Fruit fly (Drosophila melanogaster) whole organism, wandering third instar larva: ENCODE data around the gene CG33116.
A peak's percentile ranks its signal among the peaks of the same experiment; 100 is the strongest.

ENCODE experiments used
- Abd-B ChIP-seq: fragments of >200 bp; optimal IDR thresholded peaks from 2 replicates; lab custom pipeline; 2017; ENCODE audit warnings: missing biosample characterization, missing genetic modification characterization
- CG32264 ChIP-seq: fragments of 200-800 bp; sonication (Bioruptor generic); optimal IDR thresholded peaks from 2 replicates; lab custom pipeline; 2016; ENCODE audit warnings: missing biosample characterization, missing genetic modification characterization
- CG9705 ChIP-seq: fragments of 200-800 bp; sonication (Bioruptor generic); optimal IDR thresholded peaks from 2 replicates; lab custom pipeline; 2018; ENCODE audit warnings: missing biosample characterization, mild to moderate bottlenecking, missing genetic modification characterization
- CrebA ChIP-seq: fragments of 200-800 bp; sonication (Bioruptor generic); optimal IDR thresholded peaks from 2 replicates; lab custom pipeline; 2016; ENCODE audit warnings: missing biosample characterization, mild to moderate bottlenecking, missing genetic modification characterization, borderline replicate concordance
- Dfd ChIP-seq: fragments of >200 bp; optimal IDR thresholded peaks from 2 replicates; lab custom pipeline; 2017; ENCODE audit warnings: missing biosample characterization, missing genetic modification characterization
- Dif ChIP-seq: fragments of 200-275, 200-300 bp; sonication (Bioruptor generic); optimal IDR thresholded peaks from 2 replicates; lab custom pipeline; 2018; ENCODE audit warnings: missing biosample characterization, missing genetic modification characterization; ENCODE audit not compliant: partially characterized antibody
- GATAd ChIP-seq: sonication (Bioruptor generic); optimal IDR thresholded peaks from 2 replicates; lab custom pipeline; 2016; ENCODE audit warnings: missing biosample characterization, missing genetic modification characterization
- HLH106 ChIP-seq: fragments of 200-800 bp; optimal IDR thresholded peaks from 3 replicates; lab custom pipeline; 2019; ENCODE audit warnings: missing biosample characterization, mild to moderate bottlenecking, missing genetic modification characterization, moderate library complexity
- Hnf4 ChIP-seq: fragments of 200-800 bp; sonication (Bioruptor generic); optimal IDR thresholded peaks from 2 replicates; lab custom pipeline; 2016; ENCODE audit warnings: missing biosample characterization, mild to moderate bottlenecking, missing genetic modification characterization
- Hr78 ChIP-seq: fragments of >200 bp; optimal IDR thresholded peaks from 2 replicates; lab custom pipeline; 2017; ENCODE audit warnings: missing biosample characterization, missing genetic modification characterization
- Hr83 ChIP-seq: fragments of 200-300 bp; sonication (Bioruptor generic); optimal IDR thresholded peaks from 2 replicates; lab custom pipeline; 2016; ENCODE audit warnings: missing biosample characterization, mild to moderate bottlenecking, missing genetic modification characterization, moderate library complexity; ENCODE audit not compliant: poor library complexity, severe bottlenecking
- Jra ChIP-seq: sonication (Bioruptor generic); optimal IDR thresholded peaks from 2 replicates; lab custom pipeline; 2016; ENCODE audit warnings: missing biosample characterization, missing genetic modification characterization
- Mio ChIP-seq: sonication (Bioruptor generic); optimal IDR thresholded peaks from 2 replicates; lab custom pipeline; 2016; ENCODE audit warnings: missing biosample characterization, missing genetic modification characterization
- Myc ChIP-seq: fragments of >200 bp; optimal IDR thresholded peaks from 2 replicates; lab custom pipeline; 2017
- N ChIP-seq: fragments of >200 bp; optimal IDR thresholded peaks from 2 replicates; lab custom pipeline; 2018; ENCODE audit warnings: missing biosample characterization, missing external identifiers, missing genetic modification characterization
- OdsH ChIP-seq: fragments of 200-800 bp; sonication (Bioruptor generic); optimal IDR thresholded peaks from 2 replicates; lab custom pipeline; 2016; ENCODE audit warnings: missing biosample characterization, mild to moderate bottlenecking, missing genetic modification characterization
- Rel ChIP-seq, 2 experiments: fragments of 200-800 bp; sonication (Bioruptor generic) in 1 of 2; optimal IDR thresholded peaks; 2 replicates in 1 of 2; 3 replicates in 1 of 2; lab custom pipeline; 2016 to 2019; ENCODE audit warnings: mild to moderate bottlenecking in 2 of 2, missing biosample characterization in 2 of 2, missing genetic modification characterization in 2 of 2, moderate library complexity in 1 of 2
- Sp1 ChIP-seq: fragments of 200-800 bp; sonication (Bioruptor generic); optimal IDR thresholded peaks from 3 replicates; lab custom pipeline; 2019; ENCODE audit warnings: missing biosample characterization, mild to moderate bottlenecking, missing genetic modification characterization, moderate library complexity
- Vsx2 ChIP-seq: fragments of 200-300, 225-300 bp; sonication (Bioruptor generic); optimal IDR thresholded peaks from 2 replicates; lab custom pipeline; 2018; ENCODE audit warnings: missing biosample characterization, missing genetic modification characterization; ENCODE audit not compliant: partially characterized antibody
- br ChIP-seq: fragments of 200-800 bp; sonication (Bioruptor generic); optimal IDR thresholded peaks from 2 replicates; lab custom pipeline; 2016; ENCODE audit warnings: missing biosample characterization, missing genetic modification characterization
- brk ChIP-seq: fragments of 200-800 bp; sonication (Bioruptor generic); optimal IDR thresholded peaks from 2 replicates; lab custom pipeline; 2016; ENCODE audit warnings: missing biosample characterization, mild to moderate bottlenecking, missing genetic modification characterization
- dl ChIP-seq, 2 experiments: fragments of 175-275, 200-275 bp in 1 of 2; fragments of 200-275 bp in 1 of 2; sonication (Bioruptor generic); optimal IDR thresholded peaks; lab custom pipeline; 2018; ENCODE audit warnings: mild to moderate bottlenecking in 2 of 2, missing biosample characterization in 2 of 2, missing genetic modification characterization in 2 of 2, moderate library complexity in 2 of 2; ENCODE audit not compliant: partially characterized antibody in 2 of 2, insufficient read depth in 1 of 2
- dmrt93B ChIP-seq: fragments of 200-800 bp; sonication (Bioruptor generic); optimal IDR thresholded peaks from 2 replicates; lab custom pipeline; 2018; ENCODE audit warnings: missing biosample characterization, mild to moderate bottlenecking, missing genetic modification characterization
- dsf ChIP-seq: sonication (Bioruptor generic); optimal IDR thresholded peaks from 2 replicates; lab custom pipeline; 2016; ENCODE audit warnings: missing biosample characterization, missing genetic modification characterization, borderline replicate concordance
- ey ChIP-seq: fragments of 200-800 bp; sonication (Bioruptor generic); optimal IDR thresholded peaks from 2 replicates; lab custom pipeline; 2016; ENCODE audit warnings: missing biosample characterization, missing genetic modification characterization
- foxo ChIP-seq, 2 experiments: fragments of 200-800 bp; sonication (Bioruptor generic); optimal IDR thresholded peaks; 2 replicates in 1 of 2; 3 replicates in 1 of 2; lab custom pipeline; 2016 to 2017; ENCODE audit warnings: missing biosample characterization in 2 of 2, missing genetic modification characterization in 2 of 2
- fru ChIP-seq: fragments of 200-800 bp; sonication (Bioruptor generic); optimal IDR thresholded peaks from 3 replicates; lab custom pipeline; 2016; ENCODE audit warnings: missing biosample characterization, mild to moderate bottlenecking, missing genetic modification characterization
- h ChIP-seq: fragments of 200-800 bp; sonication (Bioruptor generic); optimal IDR thresholded peaks from 3 replicates; lab custom pipeline; 2016; ENCODE audit warnings: missing biosample characterization, mild to moderate bottlenecking, missing genetic modification characterization
- jim ChIP-seq: fragments of 175-275, 200-325 bp; sonication (Bioruptor generic); optimal IDR thresholded peaks from 2 replicates; lab custom pipeline; 2016; ENCODE audit warnings: missing biosample characterization, mild to moderate bottlenecking, missing genetic modification characterization
- lola ChIP-seq: fragments of >200 bp; optimal IDR thresholded peaks from 2 replicates; lab custom pipeline; 2017; ENCODE audit warnings: missing biosample characterization, missing genetic modification characterization
- pan ChIP-seq: fragments of >200 bp; optimal IDR thresholded peaks from 2 replicates; lab custom pipeline; 2017
- psq ChIP-seq: fragments of 200-800 bp; sonication (Bioruptor generic); optimal IDR thresholded peaks from 3 replicates; lab custom pipeline; 2017; ENCODE audit warnings: missing biosample characterization, mild to moderate bottlenecking, missing genetic modification characterization, moderate library complexity
- rgr ChIP-seq: fragments of 200-800 bp; sonication (Bioruptor generic); optimal IDR thresholded peaks from 3 replicates; lab custom pipeline; 2016; ENCODE audit warnings: missing biosample characterization, mild to moderate bottlenecking, missing genetic modification characterization
- sage ChIP-seq: fragments of 200-800 bp; sonication (Bioruptor generic); optimal IDR thresholded peaks from 2 replicates; lab custom pipeline; 2016; ENCODE audit warnings: missing biosample characterization, mild to moderate bottlenecking, missing genetic modification characterization
- sv ChIP-seq: fragments of 200-800 bp; sonication (Bioruptor generic); optimal IDR thresholded peaks from 3 replicates; lab custom pipeline; 2016; ENCODE audit warnings: missing biosample characterization, missing genetic modification characterization
- tai ChIP-seq: sonication (Bioruptor generic); optimal IDR thresholded peaks from 2 replicates; lab custom pipeline; 2016; ENCODE audit warnings: missing biosample characterization, missing genetic modification characterization
- usp ChIP-seq: fragments of >200 bp; optimal IDR thresholded peaks from 2 replicates; lab custom pipeline; 2017; ENCODE audit warnings: missing biosample characterization, missing genetic modification characterization
- woc ChIP-seq: sonication (Bioruptor generic); optimal IDR thresholded peaks from 2 replicates; lab custom pipeline; 2016; ENCODE audit warnings: missing biosample characterization, mild to moderate bottlenecking, missing genetic modification characterization

CG33116 gene

DNA sequence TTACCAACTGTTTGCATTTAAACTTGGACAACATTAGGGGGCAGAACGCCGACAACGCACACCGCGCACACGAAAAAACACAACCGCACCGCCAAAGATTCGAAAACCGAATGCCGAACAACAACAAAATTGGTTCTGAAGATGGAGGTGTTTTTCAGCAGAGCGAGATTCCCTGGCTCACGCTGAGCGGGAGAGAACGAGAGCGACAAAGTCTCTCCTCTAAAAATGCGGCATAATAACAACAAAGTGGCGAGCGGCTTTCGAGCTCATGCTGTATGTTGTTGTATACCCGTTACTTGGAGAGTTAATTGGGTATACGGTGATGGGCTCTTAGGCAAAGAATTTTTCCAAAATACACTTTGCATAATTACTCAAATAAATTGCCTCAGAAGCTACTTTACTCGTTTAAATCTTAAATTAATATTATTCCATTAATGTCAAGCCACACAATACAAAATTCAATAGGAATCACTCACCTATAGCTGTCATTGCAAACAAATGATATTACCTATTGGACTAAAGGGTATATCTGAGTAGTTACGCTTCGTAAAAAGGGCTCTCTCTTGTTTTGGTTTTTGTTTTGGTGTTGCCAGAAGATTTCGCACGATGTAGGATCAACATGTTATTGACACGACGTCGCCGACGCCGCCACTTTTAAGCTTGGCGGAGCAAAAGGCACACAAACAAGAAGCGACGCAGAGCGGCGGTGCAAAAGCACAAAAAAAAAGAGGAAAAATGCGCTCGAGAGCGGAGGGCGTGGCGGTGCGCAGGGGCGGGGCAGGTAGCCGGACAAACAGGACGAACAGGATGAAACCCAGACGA lies 39.4 kb downstream of the CG33116 start:
- TF ChIP-seq fru (GFP tag; lab: Kevin White, UChicago) (peak; percentile 96), Sp1 (GFP tag; lab: Kevin White, UChicago) (peak; percentile 94), ey (GFP tag; lab: Kevin White, UChicago) (peak; percentile 94), sv (GFP tag; lab: Kevin White, UChicago) (peak; percentile 83), Hnf4 (GFP tag; lab: Kevin White, UChicago) (peak; percentile 84), woc (peak; percentile 99), Dif (GFP tag; lab: Kevin White, UChicago) (peak; percentile 93), OdsH (GFP tag; lab: Kevin White, UChicago) (peak; percentile 94), jim (GFP tag; lab: Kevin White, UChicago) (peak; percentile 96), Dfd (GFP tag; lab: Kevin White, UChicago) (no peak), lola (GFP tag; lab: Kevin White, UChicago) (no peak), pan (peak; percentile 74), dmrt93B (peak; percentile 89), Abd-B (no peak), rgr (GFP tag; lab: Kevin White, UChicago) (peak; percentile 91), Jra (GFP tag; lab: Kevin White, UChicago) (peak; percentile 42), CG32264 (GFP tag; lab: Kevin White, UChicago) (peak; percentile 83), N (no peak), usp (GFP tag; lab: Kevin White, UChicago) (no peak), br (peak; percentile 92), brk (GFP tag; lab: Kevin White, UChicago) (peak; percentile 68), Rel (GFP tag; optimal IDR thresholded peaks at IDR 0.05; lab: Kevin White, UChicago) (peak; percentile 86), Rel (tag; optimal IDR thresholded peaks at IDR 0.05; lab: Kevin White, UChicago) (peak; percentile 61), h (GFP tag; lab: Kevin White, UChicago) (peak; percentile 94), Mio (GFP tag; lab: Kevin White, UChicago) (peak; percentile 25), Myc (lab: Kevin White, UChicago) (no peak), Vsx2 (GFP tag; lab: Kevin White, UChicago) (peak; percentile 4), dsf (GFP tag; lab: Kevin White, UChicago) (peak; percentile 3), Hr83 (peak; percentile 53), Hr78 (GFP tag; lab: Kevin White, UChicago) (no peak), tai (GFP tag; lab: Kevin White, UChicago) (no peak), sage (peak; percentile 82), psq (peak; percentile 92), HLH106 (peak; percentile 94), foxo (GFP tag; optimal IDR thresholded peaks at IDR 0.05; lab: Kevin White, UChicago) (peak; percentile 29 to 94), GATAd (GFP tag; lab: Kevin White, UChicago) (no peak), CrebA (GFP tag; lab: Kevin White, UChicago) (no peak), dl (GFP tag; optimal IDR thresholded peaks at IDR 0.05; lab: Kevin White, UChicago; ENCODE audit: insufficient read depth in 1 of 2, partially characterized antibody in 2 of 2) (peak; percentile 68 to 79), CG9705 (GFP tag; lab: Kevin White, UChicago) (peak; percentile 84)
- TF ChIP-seq, all 38 proteins: peak for 28

DNA sequence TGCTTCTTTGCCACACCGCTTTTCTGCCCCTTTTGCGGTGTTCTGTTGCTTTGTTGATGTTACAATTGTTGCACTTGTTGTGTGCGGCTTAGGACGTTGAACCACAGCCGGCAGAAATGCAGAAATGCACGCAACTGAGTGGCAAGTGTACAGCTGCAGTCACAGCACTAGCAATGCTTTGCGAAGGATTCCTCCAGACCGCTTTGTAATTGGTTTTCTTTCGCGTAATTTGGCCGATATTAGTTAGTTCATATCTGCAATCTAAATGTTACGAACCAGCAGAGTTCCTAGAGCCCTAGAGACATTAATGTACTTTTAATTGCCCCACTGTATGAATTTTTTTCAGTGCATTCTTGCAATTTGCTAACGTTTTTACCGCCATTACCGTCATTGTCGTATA lies 41.1 kb downstream of the CG33116 start:
- no peak for TF ChIP-seq rgr (GFP tag; lab: Kevin White, UChicago)
- TF ChIP-seq N, result no peak
- TF ChIP-seq GATAd (GFP tag; lab: Kevin White, UChicago), result no peak
- TF ChIP-seq CG32264 (GFP tag; lab: Kevin White, UChicago), result no peak
- TF ChIP-seq Myc (lab: Kevin White, UChicago), result no peak
- TF ChIP-seq Dif (GFP tag; lab: Kevin White, UChicago), result no peak
- TF ChIP-seq dmrt93B, result no peak
- TF ChIP-seq CG9705 (GFP tag; lab: Kevin White, UChicago), result no peak
- TF ChIP-seq tai (GFP tag; lab: Kevin White, UChicago), result no peak
- peak; percentile 27 for TF ChIP-seq Sp1 (GFP tag; lab: Kevin White, UChicago)
- TF ChIP-seq Hr83, result no peak
- no peak for TF ChIP-seq Dfd (GFP tag; lab: Kevin White, UChicago)
- no peak for TF ChIP-seq Abd-B
- TF ChIP-seq Hr78 (GFP tag; lab: Kevin White, UChicago), result no peak
- TF ChIP-seq CrebA (GFP tag; lab: Kevin White, UChicago), result no peak
- no peak for TF ChIP-seq Vsx2 (GFP tag; lab: Kevin White, UChicago)
- TF ChIP-seq fru (GFP tag; lab: Kevin White, UChicago), result peak; percentile 51
- TF ChIP-seq usp (GFP tag; lab: Kevin White, UChicago), result no peak
- no peak for TF ChIP-seq br
- TF ChIP-seq jim (GFP tag; lab: Kevin White, UChicago), result no peak
- TF ChIP-seq foxo (GFP tag; optimal IDR thresholded peaks at IDR 0.05; lab: Kevin White, UChicago), result peak in 1 of 2 experiments; percentile 54
- no peak for TF ChIP-seq sv (GFP tag; lab: Kevin White, UChicago)
- TF ChIP-seq Hnf4 (GFP tag; lab: Kevin White, UChicago), result no peak
- TF ChIP-seq pan, result no peak
- no peak for TF ChIP-seq Mio (GFP tag; lab: Kevin White, UChicago)
- no peak for TF ChIP-seq sage
- no peak for TF ChIP-seq lola (GFP tag; lab: Kevin White, UChicago)
- TF ChIP-seq brk (GFP tag; lab: Kevin White, UChicago), result no peak
- TF ChIP-seq ey (GFP tag; lab: Kevin White, UChicago), result peak; percentile 1
- no peak for TF ChIP-seq psq
- no peak for TF ChIP-seq OdsH (GFP tag; lab: Kevin White, UChicago)
- peak; percentile 14 for TF ChIP-seq woc
- TF ChIP-seq dl (GFP tag; optimal IDR thresholded peaks at IDR 0.05; lab: Kevin White, UChicago; ENCODE audit: insufficient read depth in 1 of 2, partially characterized antibody in 2 of 2), result no peak
- no peak for TF ChIP-seq Rel (GFP tag; optimal IDR thresholded peaks at IDR 0.05; lab: Kevin White, UChicago)
- no peak for TF ChIP-seq Rel (tag; optimal IDR thresholded peaks at IDR 0.05; lab: Kevin White, UChicago)
- TF ChIP-seq h (GFP tag; lab: Kevin White, UChicago), result peak; percentile 51
- TF ChIP-seq dsf (GFP tag; lab: Kevin White, UChicago), result no peak
- no peak for TF ChIP-seq Jra (GFP tag; lab: Kevin White, UChicago)
- TF ChIP-seq HLH106, result peak; percentile 33
- TF ChIP-seq, all 38 proteins: peak for 7
